Worm (Caenorhabditis elegans): ENCODE data around the gene his-39.
A peak's percentile ranks its signal among the peaks of the same experiment; 100 is the strongest.
"Not testable (repeated sequence)": the region's sequence is repeated elsewhere in the genome, so short reads cannot be mapped to it uniquely, and the experiment has no call there.

The his-39 gene

ce11 chrV:8569172-8569571, 32.9 kb downstream of the his-39 start:
- TF ChIP-seq M03D4.4 (tag; optimal IDR thresholded peaks at IDR 0.05) = no peak
- no peak for TF ChIP-seq ceh-43 (GFP tag; optimal IDR thresholded peaks at IDR 0.05)
- no peak for TF ChIP-seq mep-1 (tag; optimal IDR thresholded peaks at IDR 0.05)
- TF ChIP-seq unc-120 (tag; optimal IDR thresholded peaks at IDR 0.05; ENCODE audit: poor library complexity, severe bottlenecking) = no peak
- no peak for TF ChIP-seq ces-1 (GFP tag; optimal IDR thresholded peaks at IDR 0.05)
- no peak for TF ChIP-seq cnd-1 (tag; optimal IDR thresholded peaks at IDR 0.05)
- no peak for TF ChIP-seq zip-8 (tag; optimal IDR thresholded peaks at IDR 0.05)
- TF ChIP-seq unc-39 (tag; optimal IDR thresholded peaks at IDR 0.05) = no peak

ce11 chrV:8569841-8570361, 33.6 kb downstream of the his-39 start, which contains the start of the genes F25G6.9 and symk-1:
Gene F25G6.9 (minus strand): TSS chrV:8570000.
Gene symk-1 (plus strand): TSS chrV:8570311.
- peak; percentile 35 for TF ChIP-seq lsy-2 (tag; optimal IDR thresholded peaks at IDR 0.05)
- TF ChIP-seq cnd-1 (tag; optimal IDR thresholded peaks at IDR 0.05) = no peak
- TF ChIP-seq lin-13 (tag; optimal IDR thresholded peaks at IDR 0.05) = peak; percentile 45
- no peak for TF ChIP-seq ztf-11 (tag; optimal IDR thresholded peaks at IDR 0.05)

ce11 chrV:8574762-8575161, 38.4 kb downstream of the his-39 start, which contains the start of gene F25G6.1:
Gene F25G6.1 (plus strand): TSS chrV:8575062.
- not testable (repeated sequence) for TF ChIP-seq blmp-1, hlh-1, elt-3 (tag; optimal IDR thresholded peaks at IDR 0.05)

ce11 chrV:8580961-8581360, 44.6 kb downstream of the his-39 start, which contains the start of gene C10B5.1:
Gene C10B5.1 (plus strand): TSS chrV:8581261.
- TF ChIP-seq tbx-8 (GFP tag; optimal IDR thresholded peaks at IDR 0.05) (no peak), lin-13 (tag; optimal IDR thresholded peaks at IDR 0.05) (no peak), lsy-2 (tag; optimal IDR thresholded peaks at IDR 0.05) (no peak), nhr-237 (tag; optimal IDR thresholded peaks at IDR 0.05) (no peak), elt-3 (tag; optimal IDR thresholded peaks at IDR 0.05) (no peak), nhr-28 (tag; optimal IDR thresholded peaks at IDR 0.05) (no peak), mab-5 (tag; optimal IDR thresholded peaks at IDR 0.05) (no peak), mls-2 (tag; optimal IDR thresholded peaks at IDR 0.05) (no peak), ceh-83 (GFP tag; optimal IDR thresholded peaks at IDR 0.05) (no peak), ces-1 (GFP tag; optimal IDR thresholded peaks at IDR 0.05) (no peak), ceh-43 (GFP tag; optimal IDR thresholded peaks at IDR 0.05) (no peak), ham-2 (GFP tag; optimal IDR thresholded peaks at IDR 0.05) (no peak), sptf-1 (tag; optimal IDR thresholded peaks at IDR 0.05) (no peak), sem-2 (GFP tag; optimal IDR thresholded peaks at IDR 0.05) (no peak), hlh-1 (tag; optimal IDR thresholded peaks at IDR 0.05) (no peak), snpc-4 (tag; optimal IDR thresholded peaks at IDR 0.05) (no peak), nhr-76 (tag; optimal IDR thresholded peaks at IDR 0.05) (no peak), flh-1 (GFP tag; optimal IDR thresholded peaks at IDR 0.05) (no peak), unc-120 (tag; optimal IDR thresholded peaks at IDR 0.05; ENCODE audit: poor library complexity, severe bottlenecking) (no peak)

All from whole organism, mixed stage, embryonic.